Fruit fly (Drosophila melanogaster): ENCODE data around the gene CG9692.

The CG9692 gene

dm6 chr3L:16710258-16711020 is 5.7 kb downstream of the CG9692 start (continued):
- no peak for TF ChIP-seq vfl (GFP tag; optimal IDR thresholded peaks at IDR 0.05)
- TF ChIP-seq Spps (tag; optimal IDR thresholded peaks at IDR 0.05) = no peak
- TF ChIP-seq gsb (GFP tag; IDR thresholded peaks at IDR 0.05) = 0 out of 2 replicates have a peak, but pooled peaks have one; percentile 15
- TF ChIP-seq ind (GFP tag; optimal IDR thresholded peaks at IDR 0.05) = no peak
- no peak for TF ChIP-seq usp (GFP tag; optimal IDR thresholded peaks at IDR 0.05)
- TF ChIP-seq HmgD (GFP tag; optimal IDR thresholded peaks at IDR 0.05) = no peak
- TF ChIP-seq CG8089 (GFP tag; optimal IDR thresholded peaks at IDR 0.05) = no peak
- no peak for TF ChIP-seq pum (GFP tag; optimal IDR thresholded peaks at IDR 0.05)
- no peak for TF ChIP-seq sens-2 (GFP tag; IDR thresholded peaks at IDR 0.05)
- no peak for TF ChIP-seq zen2 (GFP tag; IDR thresholded peaks at IDR 0.05; ENCODE audit: partially characterized antibody)
- no peak for TF ChIP-seq ac (GFP tag; optimal IDR thresholded peaks at IDR 0.05)
- TF ChIP-seq run (tag; optimal IDR thresholded peaks at IDR 0.05) = no peak
- TF ChIP-seq B-H1 (GFP tag; IDR thresholded peaks at IDR 0.05) = no peak; the same call in 2 of the 3 replicates
- TF ChIP-seq Dbx (GFP tag; IDR thresholded peaks at IDR 0.05) = peak; percentile 75; the same call in 2 of the 3 replicates
- peak; percentile 19 for TF ChIP-seq lbe (GFP tag; optimal IDR thresholded peaks at IDR 0.05)
- TF ChIP-seq CG18476 (GFP tag; optimal IDR thresholded peaks at IDR 0.05) = no peak
- TF ChIP-seq CG4424 (GFP tag; optimal IDR thresholded peaks at IDR 0.05) = no peak
- no peak for TF ChIP-seq trem (tag; optimal IDR thresholded peaks at IDR 0.05)
- TF ChIP-seq CG18599 (GFP tag; optimal IDR thresholded peaks at IDR 0.05) = peak; percentile 74
- peak; percentile 54 for TF ChIP-seq CG7556 (GFP tag; optimal IDR thresholded peaks at IDR 0.05)
- TF ChIP-seq YL-1 (GFP tag; optimal IDR thresholded peaks at IDR 0.05) = no peak
- no peak for TF ChIP-seq CG43689 (GFP tag; IDR thresholded peaks at IDR 0.05)
- no peak for TF ChIP-seq NfI (GFP tag; optimal IDR thresholded peaks at IDR 0.05)
- TF ChIP-seq CG17385 (GFP tag; optimal IDR thresholded peaks at IDR 0.05) = peak; percentile 50
- TF ChIP-seq CG12236 (GFP tag; optimal IDR thresholded peaks at IDR 0.05) = no peak
- TF ChIP-seq slp2 (GFP tag; optimal IDR thresholded peaks at IDR 0.05) = no peak
- TF ChIP-seq CG3995 (GFP tag; optimal IDR thresholded peaks at IDR 0.05) = no peak
- no peak for TF ChIP-seq wdn (GFP tag; IDR thresholded peaks at IDR 0.05)
- TF ChIP-seq chif (GFP tag; optimal IDR thresholded peaks at IDR 0.05) = no peak
- no peak for TF ChIP-seq MESR4 (GFP tag; optimal IDR thresholded peaks at IDR 0.05)
- peak; percentile 68 for TF ChIP-seq lab (GFP tag; optimal IDR thresholded peaks at IDR 0.05)
- peak; percentile 17 for TF ChIP-seq CG10979 (tag; optimal IDR thresholded peaks at IDR 0.05)
- TF ChIP-seq da (GFP tag; optimal IDR thresholded peaks at IDR 0.05) = no peak
- TF ChIP-seq luna (GFP tag; optimal IDR thresholded peaks at IDR 0.05) = no peak
- no peak for TF ChIP-seq sd (tag; optimal IDR thresholded peaks at IDR 0.05)
- no peak for TF ChIP-seq odd (GFP tag; optimal IDR thresholded peaks at IDR 0.05)
- peak; percentile 44 for TF ChIP-seq CG12391 (tag; optimal IDR thresholded peaks at IDR 0.05)
- no peak for TF ChIP-seq CG6854 (GFP tag; optimal IDR thresholded peaks at IDR 0.05)
- no peak for TF ChIP-seq CG9797 (GFP tag; optimal IDR thresholded peaks at IDR 0.05)
- TF ChIP-seq ase (GFP tag; IDR thresholded peaks at IDR 0.05) = no peak
- TF ChIP-seq bab2 (GFP tag; optimal IDR thresholded peaks at IDR 0.05) = no peak
- TF ChIP-seq Scr (GFP tag; IDR thresholded peaks at IDR 0.05; ENCODE audit: partially characterized antibody) = no peak
- TF ChIP-seq CG10321 (GFP tag; IDR thresholded peaks at IDR 0.05) = peak; percentile 92
- no peak for TF ChIP-seq TFAM (GFP tag; optimal IDR thresholded peaks at IDR 0.05)
- no peak for TF ChIP-seq jigr1 (GFP tag; IDR thresholded peaks at IDR 0.05)
- no peak for TF ChIP-seq CG2120 (GFP tag; optimal IDR thresholded peaks at IDR 0.05)
- TF ChIP-seq unc-4 (GFP tag; IDR thresholded peaks at IDR 0.05; ENCODE audit: partially characterized antibody) = no peak
- TF ChIP-seq Dek (tag; optimal IDR thresholded peaks at IDR 0.05) = peak; percentile 25
- no peak for TF ChIP-seq disco-r (GFP tag; optimal IDR thresholded peaks at IDR 0.05)
- peak; percentile 61; the same call in 2 of the 3 replicates for TF ChIP-seq row (GFP tag; IDR thresholded peaks at IDR 0.05)

All from whole organism, embryonic.